Worm (Caenorhabditis elegans) whole organism, young adult: ENCODE results near the gene K02F6.4.
A peak's percentile ranks its signal among the peaks of the same experiment; 100 is the strongest.

Experiments used
- F10E7.11 ChIP-seq: sonication (generic microtip); optimal IDR thresholded peaks from 2 replicates; lab custom pipeline; 2017; ENCODE audit warnings: mild to moderate bottlenecking, missing genetic modification characterization, moderate library complexity, missing compliant biosample characterization
- F22D6.2 ChIP-seq: sonication (generic microtip); optimal IDR thresholded peaks from 2 replicates; lab custom pipeline; 2016; ENCODE audit warnings: mild to moderate bottlenecking, missing genetic modification characterization, missing compliant biosample characterization
- F23B12.7 ChIP-seq: sonication (generic microtip); optimal IDR thresholded peaks from 2 replicates; lab custom pipeline; 2017; ENCODE audit warnings: missing genetic modification characterization, mild to moderate bottlenecking, missing compliant biosample characterization, antibody characterized with exemption, moderate library complexity; ENCODE audit not compliant: insufficient read depth
- F37B4.10 ChIP-seq: fragments of 200-800 bp; sonication (Bioruptor generic); IDR thresholded peaks from 2 replicates; pipeline ENCODE4 v1.3.6; 2022; ENCODE audit warnings: missing genetic modification characterization, missing compliant biosample characterization
- F57A8.1 ChIP-seq: fragments of 200-800 bp; sonication (Bioruptor generic); optimal IDR thresholded peaks from 2 replicates; lab custom pipeline; 2018; ENCODE audit warnings: mild to moderate bottlenecking, missing genetic modification characterization, moderate library complexity, missing compliant biosample characterization
- Y79H2A.3 ChIP-seq: fragments of 200-800 bp; sonication (Bioruptor generic); conservative IDR thresholded peaks from 2 replicates; pipeline ENCODE4 v1.3.6; 2022; ENCODE audit warnings: missing genetic modification reagents, missing genetic modification characterization, missing compliant biosample characterization
- Y95B8A.8 ChIP-seq: fragments of 200-800 bp; sonication (Bioruptor generic); IDR thresholded peaks from 2 replicates; pipeline ENCODE4 v1.3.6; 2022; ENCODE audit warnings: missing genetic modification reagents, missing genetic modification characterization, missing compliant biosample characterization
- akir-1 ChIP-seq: fragments of 200-800 bp; sonication (Bioruptor generic); optimal IDR thresholded peaks from 2 replicates; lab custom pipeline; 2018; ENCODE audit warnings: mild to moderate bottlenecking, missing genetic modification characterization, moderate library complexity, missing compliant biosample characterization
- aptf-3 ChIP-seq: fragments of 200-800 bp; sonication (Bioruptor generic); IDR thresholded peaks from 2 replicates; pipeline ENCODE4 v1.3.6; 2022; ENCODE audit warnings: missing genetic modification characterization, missing compliant biosample characterization
- attf-3 ChIP-seq: fragments of 200-800 bp; sonication (Bioruptor generic); conservative IDR thresholded peaks from 2 replicates; pipeline ENCODE4 v1.3.6; 2022; ENCODE audit warnings: missing genetic modification reagents, missing genetic modification characterization, missing compliant biosample characterization
- attf-5 ChIP-seq: fragments of 200-800 bp; sonication (Bioruptor generic); optimal IDR thresholded peaks from 2 replicates; lab custom pipeline; 2018; ENCODE audit warnings: mild to moderate bottlenecking, missing genetic modification characterization, missing compliant biosample characterization
- cebp-1 ChIP-seq, 2 experiments: fragments of 200-800 bp in 1 of 2; sonication (Bioruptor generic) in 1 of 2; sonication (generic microtip) in 1 of 2; IDR thresholded peaks in 1 of 2; optimal IDR thresholded peaks in 1 of 2; 2 replicates each; pipeline versions ENCODE4 v1.3.6 to Lab custom; 2017 to 2022; ENCODE audit warnings: missing compliant biosample characterization in 2 of 2, missing genetic modification characterization in 2 of 2, mild to moderate bottlenecking in 1 of 2, missing genetic modification reagents in 1 of 2, moderate library complexity in 1 of 2
- cebp-2 ChIP-seq: fragments of 200-800 bp; sonication (Bioruptor generic); IDR thresholded peaks from 2 replicates; pipeline ENCODE4 v1.3.6; 2022; ENCODE audit warnings: missing genetic modification characterization, missing compliant biosample characterization
- ceh-58 ChIP-seq: fragments of 200-800 bp; sonication (Bioruptor generic); IDR thresholded peaks from 2 replicates; pipeline ENCODE4 v1.3.6; 2022; ENCODE audit warnings: missing genetic modification characterization, missing compliant biosample characterization
- ceh-79 ChIP-seq: sonication (generic microtip); optimal IDR thresholded peaks from 2 replicates; lab custom pipeline; 2017; ENCODE audit warnings: mild to moderate bottlenecking, missing genetic modification characterization, missing compliant biosample characterization
- egl-18 ChIP-seq: fragments of 200-800 bp; sonication (Bioruptor generic); IDR thresholded peaks from 2 replicates; pipeline ENCODE4 v1.3.6; 2022; ENCODE audit warnings: missing genetic modification reagents, missing genetic modification characterization, missing compliant biosample characterization
- ekl-4 ChIP-seq: fragments of 200-800 bp; sonication (Bioruptor generic); IDR thresholded peaks from 2 replicates; pipeline ENCODE4 v1.3.6; 2022; ENCODE audit warnings: missing genetic modification reagents, missing genetic modification characterization, missing compliant biosample characterization
- gei-17 ChIP-seq: fragments of 200-800 bp; sonication (Bioruptor generic); optimal IDR thresholded peaks from 2 replicates; lab custom pipeline; 2018; ENCODE audit warnings: mild to moderate bottlenecking, missing genetic modification characterization, missing compliant biosample characterization
- him-1 ChIP-seq: sonication (generic microtip); optimal IDR thresholded peaks from 2 replicates; lab custom pipeline; 2016; ENCODE audit warnings: missing genotype, missing genetic modification reagents, missing genetic modification characterization, missing compliant biosample characterization
- hmg-1.2 ChIP-seq: fragments of 200-800 bp; sonication (Bioruptor generic); IDR thresholded peaks from 2 replicates; pipeline ENCODE4 v1.3.6; 2022; ENCODE audit warnings: missing genetic modification reagents, missing genetic modification characterization, missing compliant biosample characterization
- lin-35 ChIP-seq, 3 experiments: fragments of 150-350 bp in 2 of 3; sonication (generic microtip) in 1 of 3; optimal IDR thresholded peaks; 2 replicates each; lab custom pipeline; 2014 to 2018; ENCODE audit warnings: missing biosample characterization in 3 of 3, missing genetic modification characterization in 3 of 3, missing genetic modification reagents in 3 of 3
- lsl-1 ChIP-seq: fragments of 200-800 bp; sonication (Bioruptor generic); optimal IDR thresholded peaks from 2 replicates; lab custom pipeline; 2018; ENCODE audit warnings: mild to moderate bottlenecking, missing genetic modification characterization, moderate library complexity, missing compliant biosample characterization
- madf-10 ChIP-seq: sonication (generic microtip); optimal IDR thresholded peaks from 2 replicates; lab custom pipeline; 2016; ENCODE audit warnings: mild to moderate bottlenecking, missing genetic modification characterization, missing compliant biosample characterization
- mes-4 ChIP-seq: sonication (generic microtip); optimal IDR thresholded peaks from 2 replicates; lab custom pipeline; 2016; ENCODE audit warnings: missing genotype, missing genetic modification characterization, missing compliant biosample characterization
- nfya-2 ChIP-seq: fragments of 200-800 bp; sonication (Bioruptor generic); IDR thresholded peaks from 2 replicates; pipeline ENCODE4 v1.3.6; 2022; ENCODE audit warnings: missing genetic modification reagents, missing genetic modification characterization, missing compliant biosample characterization
- nhr-120 ChIP-seq: fragments of 200-800 bp; sonication (Bioruptor generic); IDR thresholded peaks from 2 replicates; pipeline ENCODE4 v1.3.6; 2022; ENCODE audit warnings: missing genetic modification characterization, missing compliant biosample characterization
- nhr-80 ChIP-seq: sonication (generic microtip); optimal IDR thresholded peaks from 2 replicates; lab custom pipeline; 2016; ENCODE audit warnings: missing genetic modification characterization, missing compliant biosample characterization
- snpc-1.1 ChIP-seq: sonication (generic microtip); optimal IDR thresholded peaks from 2 replicates; lab custom pipeline; 2017; ENCODE audit warnings: missing genetic modification characterization, mild to moderate bottlenecking, missing compliant biosample characterization, antibody characterized with exemption, moderate library complexity, missing genotype, missing genetic modification reagents; ENCODE audit not compliant: insufficient read depth
- sptf-2 ChIP-seq: fragments of 200-800 bp; sonication (Bioruptor generic); optimal IDR thresholded peaks from 2 replicates; lab custom pipeline; 2018; ENCODE audit warnings: mild to moderate bottlenecking, missing genetic modification characterization, missing compliant biosample characterization
- tbx-9 ChIP-seq: sonication (generic microtip); optimal IDR thresholded peaks from 2 replicates; lab custom pipeline; 2016; ENCODE audit warnings: borderline replicate concordance, missing genetic modification characterization, inconsistent platforms, missing compliant biosample characterization
- unc-62 ChIP-seq: fragments of 150-350 bp; optimal IDR thresholded peaks from 2 replicates; lab custom pipeline; 2014; ENCODE audit warnings: missing biosample characterization, missing genetic modification reagents, missing genetic modification characterization
- zfh-2 ChIP-seq: fragments of 200-800 bp; sonication (Bioruptor generic); conservative IDR thresholded peaks from 2 replicates; pipeline ENCODE4 v1.3.6; 2022; ENCODE audit warnings: missing genetic modification reagents, missing genetic modification characterization, missing compliant biosample characterization
- zim-3 ChIP-seq: sonication (generic microtip); optimal IDR thresholded peaks from 2 replicates; lab custom pipeline; 2017; ENCODE audit warnings: mild to moderate bottlenecking, missing genetic modification characterization, moderate library complexity, missing compliant biosample characterization
- ztf-6 ChIP-seq: fragments of 200-800 bp; sonication (Bioruptor generic); IDR thresholded peaks from 2 replicates; pipeline ENCODE4 v1.3.6; 2022; ENCODE audit warnings: missing genetic modification reagents, missing genetic modification characterization, missing compliant biosample characterization

The K02F6.4 gene

DNA sequence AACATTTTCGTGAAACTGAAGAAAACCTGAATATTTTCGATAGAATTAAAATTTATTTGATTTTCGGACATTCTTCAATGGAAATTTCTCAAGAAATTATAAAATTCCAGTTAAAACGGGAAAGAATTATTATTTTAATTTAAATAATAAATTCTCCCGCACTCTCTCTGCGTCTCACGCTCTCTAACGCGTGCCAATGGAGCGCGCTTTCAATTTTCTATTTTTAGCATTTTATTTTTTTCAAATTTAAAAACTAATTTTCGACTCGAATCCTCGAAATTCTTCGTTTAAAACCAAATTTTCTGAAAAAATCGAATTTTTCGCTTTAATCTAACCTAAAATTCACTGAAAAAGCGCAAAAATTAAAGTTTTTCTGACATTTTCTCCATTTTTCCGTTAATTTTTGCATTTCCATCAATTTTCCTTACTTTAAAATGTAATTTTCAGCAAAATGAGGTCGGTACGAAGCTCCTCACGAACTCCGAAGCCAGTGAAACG lies 33.8 kb upstream of the K02F6.4 start, which contains the start of gene gbas-1 (continued):
- no peak for TF ChIP-seq unc-62
- TF ChIP-seq hmg-1.2 (GFP tag; lab: Robert Waterston, UW) = peak; percentile 95
- TF ChIP-seq mes-4 (tag; lab: Kevin White, UChicago) = no peak
- no peak for TF ChIP-seq ekl-4 (GFP tag; lab: Robert Waterston, UW)
- no peak for TF ChIP-seq him-1 (tag; lab: Kevin White, UChicago)
- no peak for TF ChIP-seq Y95B8A.8 (GFP tag; lab: Robert Waterston, UW)
- TF ChIP-seq akir-1 = no peak
- no peak for TF ChIP-seq egl-18
- no peak for TF ChIP-seq nhr-80
- TF ChIP-seq lin-35 (GFP tag; optimal IDR thresholded peaks at IDR 0.05; lab: Kevin White, UChicago) = peak in 1 of 3 experiments; percentile 47
- no peak for TF ChIP-seq gei-17
- peak; percentile 62 for TF ChIP-seq lsl-1
- no peak for TF ChIP-seq cebp-1 (GFP tag; IDR thresholded peaks at IDR 0.05; lab: Robert Waterston, UW)
- no peak for TF ChIP-seq cebp-1 (tag; optimal IDR thresholded peaks at IDR 0.05; lab: Kevin White, UChicago)
- TF ChIP-seq F22D6.2 (tag; lab: Kevin White, UChicago) = no peak
- TF ChIP-seq aptf-3 (GFP tag; lab: Robert Waterston, UW) = no peak
- TF ChIP-seq sptf-2 = no peak
- TF ChIP-seq zim-3 (tag; lab: Kevin White, UChicago) = no peak
- TF ChIP-seq Y79H2A.3 (GFP tag; lab: Robert Waterston, UW) = no peak

DNA sequence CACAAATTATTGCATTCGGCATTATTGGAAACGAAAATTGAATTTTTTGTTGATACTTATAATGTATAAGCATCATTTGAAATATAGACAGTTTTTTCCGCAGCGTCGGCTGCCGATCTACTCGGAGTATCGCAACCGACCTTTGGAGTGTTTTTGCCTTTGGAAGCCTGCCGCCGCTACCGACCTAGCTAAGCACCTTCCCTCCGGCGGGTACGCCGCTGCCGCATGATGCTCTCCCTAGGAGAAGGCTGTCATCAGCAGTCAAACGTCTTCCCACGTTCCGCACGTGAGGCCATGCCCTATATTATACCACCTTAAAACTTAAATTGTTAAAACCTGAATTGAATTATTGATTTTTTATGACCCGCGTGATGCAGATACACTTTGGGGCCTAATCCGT lies 19.8 kb upstream of the K02F6.4 start:
- TF ChIP-seq madf-10 (tag; lab: Kevin White, UChicago) (no peak), zfh-2 (peak; percentile 69)

DNA sequence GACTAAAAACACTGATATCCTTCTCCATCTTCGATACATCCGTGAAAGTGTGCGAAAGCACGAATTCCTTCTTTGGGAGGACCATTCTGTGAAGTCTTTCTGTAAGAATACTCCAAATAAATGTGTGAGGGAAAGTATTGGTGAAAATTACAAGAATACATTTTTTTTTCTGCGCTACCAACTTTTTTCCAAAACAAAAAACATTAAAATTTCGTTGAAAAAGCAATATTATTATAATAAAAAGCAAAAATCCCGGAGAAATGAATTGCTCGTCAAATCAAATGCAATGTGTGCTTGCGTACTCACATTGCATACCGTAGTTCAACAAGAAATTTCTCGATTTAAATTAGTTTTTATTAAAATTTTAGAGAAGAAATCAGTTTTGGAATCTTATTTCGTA lies 16.3 kb upstream of the K02F6.4 start, which contains the start of gene bath-13:
Gene bath-13 (minus strand): TSS at position 101 of the 400 bp plus-strand sequence.
- TF ChIP-seq cebp-2 (GFP tag; lab: Robert Waterston, UW) (no peak), F23B12.7 (tag; lab: Kevin White, UChicago) (no peak), ceh-79 (tag; lab: Kevin White, UChicago) (no peak), snpc-1.1 (tag; lab: Kevin White, UChicago) (no peak), attf-5 (GFP tag; lab: Kevin White, UChicago) (no peak), nhr-120 (GFP tag; lab: Robert Waterston, UW) (no peak), F10E7.11 (tag; lab: Kevin White, UChicago) (no peak), F37B4.10 (GFP tag; lab: Robert Waterston, UW) (no peak), nfya-2 (GFP tag; lab: Robert Waterston, UW) (no peak), F57A8.1 (no peak), tbx-9 (tag; lab: Kevin White, UChicago) (no peak), aptf-3 (GFP tag; lab: Robert Waterston, UW) (no peak), attf-3 (no peak), akir-1 (no peak), ceh-58 (GFP tag; lab: Robert Waterston, UW) (no peak), cebp-1 (GFP tag; IDR thresholded peaks at IDR 0.05; lab: Robert Waterston, UW) (no peak), cebp-1 (tag; optimal IDR thresholded peaks at IDR 0.05; lab: Kevin White, UChicago) (no peak), ztf-6 (GFP tag; lab: Robert Waterston, UW) (no peak), mes-4 (tag; lab: Kevin White, UChicago) (no peak)
- TF ChIP-seq, all 124 proteins: peak for 0
